Fruit fly (Drosophila melanogaster): ENCODE measurements around the gene CRMP.

The CRMP gene

dm6 chr3R:5547464-5547943 lies 23.4 kb upstream of the CRMP start, which contains the start of gene CG2519 (continued):
- TF ChIP-seq CG2120 (GFP tag; optimal IDR thresholded peaks at IDR 0.05) (peak; percentile 81), CG10462 (GFP tag; optimal IDR thresholded peaks at IDR 0.05) (peak; percentile 15), pb (GFP tag; optimal IDR thresholded peaks at IDR 0.05) (peak; percentile 56), CG17359 (tag; optimal IDR thresholded peaks at IDR 0.05) (peak; percentile 59), CG17912 (GFP tag; optimal IDR thresholded peaks at IDR 0.05) (peak; percentile 23), CG1832 (GFP tag; optimal IDR thresholded peaks at IDR 0.05) (no peak), Blimp-1 (GFP tag; optimal IDR thresholded peaks at IDR 0.05) (no peak), CG4404 (GFP tag; IDR thresholded peaks at IDR 0.05) (no peak), CG7786 (GFP tag; optimal IDR thresholded peaks at IDR 0.05) (peak; percentile 58), sna (GFP tag; IDR thresholded peaks at IDR 0.05; ENCODE audit: partially characterized antibody) (peak; percentile 87), CG15269 (tag; optimal IDR thresholded peaks at IDR 0.05) (no peak), Gug (GFP tag; IDR thresholded peaks at IDR 0.05) (peak; percentile 74; the same call in 2 of the 4 replicates), CG3407 (GFP tag; optimal IDR thresholded peaks at IDR 0.05) (no peak), trem (tag; optimal IDR thresholded peaks at IDR 0.05) (peak; percentile 55), wdn (GFP tag; IDR thresholded peaks at IDR 0.05) (peak; percentile 77; the same call in 1 of the 2 replicates), gfzf (GFP tag; optimal IDR thresholded peaks at IDR 0.05) (peak; percentile 42), Doc3 (GFP tag; IDR thresholded peaks at IDR 0.05; ENCODE audit: partially characterized antibody) (peak; percentile 73), CG9437 (GFP tag; optimal IDR thresholded peaks at IDR 0.05) (no peak), tna (GFP tag; IDR thresholded peaks at IDR 0.05; ENCODE audit: partially characterized antibody) (peak; percentile 90), en (GFP tag; optimal IDR thresholded peaks at IDR 0.05) (no peak), nom (GFP tag; optimal IDR thresholded peaks at IDR 0.05) (no peak), CG9609 (GFP tag; optimal IDR thresholded peaks at IDR 0.05) (peak; percentile 58), CG10565 (GFP tag; optimal IDR thresholded peaks at IDR 0.05) (no peak), CG8290 (GFP tag; optimal IDR thresholded peaks at IDR 0.05) (peak; percentile 44), CG8290 (tag; optimal IDR thresholded peaks at IDR 0.05) (no peak), Camta (GFP tag; optimal IDR thresholded peaks at IDR 0.05) (no peak), CG11093 (GFP tag; IDR thresholded peaks at IDR 0.05) (no peak), sc (optimal IDR thresholded peaks at IDR 0.05) (no peak), sc (GFP tag; optimal IDR thresholded peaks at IDR 0.05) (no peak), Nf-YA (GFP tag; IDR thresholded peaks at IDR 0.05) (peak; percentile 33; the same call in 1 of the 2 replicates), sisA (GFP tag; IDR thresholded peaks at IDR 0.05) (peak; percentile 55), ci (GFP tag; IDR thresholded peaks at IDR 0.05) (peak; percentile 66), pum (GFP tag; optimal IDR thresholded peaks at IDR 0.05) (peak; percentile 39), CG33557 (GFP tag; optimal IDR thresholded peaks at IDR 0.05) (no peak), CG8089 (GFP tag; optimal IDR thresholded peaks at IDR 0.05) (peak; percentile 3), CG33213 (GFP tag; optimal IDR thresholded peaks at IDR 0.05) (peak; percentile 52), sob (GFP tag; IDR thresholded peaks at IDR 0.05) (peak; percentile 78), CG11560 (tag; IDR thresholded peaks at IDR 0.05) (0 out of 3 replicates have a peak, but pooled peaks have one; percentile 39), lab (GFP tag; optimal IDR thresholded peaks at IDR 0.05) (no peak), ab (GFP tag; optimal IDR thresholded peaks at IDR 0.05) (no peak), CG32772 (GFP tag; IDR thresholded peaks at IDR 0.05) (no peak; the same call in 1 of the 2 replicates), Xbp1 (GFP tag; optimal IDR thresholded peaks at IDR 0.05) (peak; percentile 74), Taf1 (GFP tag; IDR thresholded peaks at IDR 0.05) (no peak), CG8944 (GFP tag; optimal IDR thresholded peaks at IDR 0.05) (peak; percentile 45), stwl (tag; optimal IDR thresholded peaks at IDR 0.05) (no peak), Med (GFP tag) (peak; percentile 95), CG17385 (GFP tag; optimal IDR thresholded peaks at IDR 0.05) (no peak), Deaf1 (tag; optimal IDR thresholded peaks at IDR 0.05) (no peak), oc (tag; optimal IDR thresholded peaks at IDR 0.05) (no peak), NC2α (GFP tag; optimal IDR thresholded peaks at IDR 0.05) (no peak), phol (tag; optimal IDR thresholded peaks at IDR 0.05) (peak; percentile 65)
